Worm (Caenorhabditis elegans) whole organism, young adult: Measurements from ENCODE around the gene mcm-2.

Experiments used
- B0035.1 ChIP-seq: sonication (generic microtip); optimal IDR thresholded peaks from 2 replicates; lab custom pipeline; 2016; ENCODE audit warnings: missing genetic modification characterization, mild to moderate bottlenecking, missing compliant biosample characterization, missing genotype, missing genetic modification reagents
- D2030.7 ChIP-seq: fragments of 200-800 bp; sonication (Bioruptor generic); IDR thresholded peaks from 2 replicates; pipeline ENCODE4 v1.3.6; 2022; ENCODE audit warnings: missing genetic modification reagents, missing genetic modification characterization, missing compliant biosample characterization
- F10E7.11 ChIP-seq: sonication (generic microtip); optimal IDR thresholded peaks from 2 replicates; lab custom pipeline; 2017; ENCODE audit warnings: mild to moderate bottlenecking, missing genetic modification characterization, moderate library complexity, missing compliant biosample characterization
- F23B12.7 ChIP-seq: sonication (generic microtip); optimal IDR thresholded peaks from 2 replicates; lab custom pipeline; 2017; ENCODE audit warnings: missing genetic modification characterization, mild to moderate bottlenecking, missing compliant biosample characterization, antibody characterized with exemption, moderate library complexity; ENCODE audit not compliant: insufficient read depth
- F49E8.2 ChIP-seq: sonication (generic microtip); optimal IDR thresholded peaks from 3 replicates; lab custom pipeline; 2017; ENCODE audit warnings: missing genetic modification characterization, mild to moderate bottlenecking, missing compliant biosample characterization, antibody characterized with exemption, moderate library complexity; ENCODE audit not compliant: insufficient read depth
- F55B11.4 ChIP-seq: sonication (generic microtip); optimal IDR thresholded peaks from 2 replicates; lab custom pipeline; 2016; ENCODE audit warnings: missing compliant biosample characterization, missing genetic modification characterization, borderline replicate concordance; ENCODE audit not compliant: insufficient read depth
- K11D2.4 ChIP-seq: fragments of 200-800 bp; sonication (Bioruptor generic); IDR thresholded peaks from 2 replicates; pipeline ENCODE4 v1.3.6; 2022; ENCODE audit warnings: missing genetic modification reagents, missing genetic modification characterization, missing compliant biosample characterization
- T26A5.8 ChIP-seq: sonication (generic microtip); optimal IDR thresholded peaks from 2 replicates; lab custom pipeline; 2016; ENCODE audit warnings: missing genetic modification characterization, missing compliant biosample characterization
- Y67H2A.10 ChIP-seq: fragments of 200-800 bp; sonication (Bioruptor generic); conservative IDR thresholded peaks from 2 replicates; pipeline ENCODE4 v1.3.6; 2022; ENCODE audit warnings: missing genetic modification reagents, missing genetic modification characterization, missing compliant biosample characterization
- Y95B8A.8 ChIP-seq: fragments of 200-800 bp; sonication (Bioruptor generic); IDR thresholded peaks from 2 replicates; pipeline ENCODE4 v1.3.6; 2022; ENCODE audit warnings: missing genetic modification reagents, missing genetic modification characterization, missing compliant biosample characterization
- ZK185.1 ChIP-seq: sonication (generic microtip); optimal IDR thresholded peaks from 2 replicates; lab custom pipeline; 2016; ENCODE audit warnings: mild to moderate bottlenecking, missing genetic modification characterization, missing compliant biosample characterization; ENCODE audit not compliant: poor library complexity, severe bottlenecking
- akir-1 ChIP-seq: fragments of 200-800 bp; sonication (Bioruptor generic); optimal IDR thresholded peaks from 2 replicates; lab custom pipeline; 2018; ENCODE audit warnings: mild to moderate bottlenecking, missing genetic modification characterization, moderate library complexity, missing compliant biosample characterization
- aptf-2 ChIP-seq: fragments of 200-800 bp; sonication (Bioruptor generic); conservative IDR thresholded peaks from 2 replicates; pipeline ENCODE4 v1.3.6; 2022; ENCODE audit warnings: missing genetic modification reagents, missing genetic modification characterization, missing compliant biosample characterization
- aptf-3 ChIP-seq: fragments of 200-800 bp; sonication (Bioruptor generic); IDR thresholded peaks from 2 replicates; pipeline ENCODE4 v1.3.6; 2022; ENCODE audit warnings: missing genetic modification characterization, missing compliant biosample characterization
- attf-3 ChIP-seq: fragments of 200-800 bp; sonication (Bioruptor generic); conservative IDR thresholded peaks from 2 replicates; pipeline ENCODE4 v1.3.6; 2022; ENCODE audit warnings: missing genetic modification reagents, missing genetic modification characterization, missing compliant biosample characterization
- ccch-3 ChIP-seq: fragments of 200-800 bp; sonication (Bioruptor generic); optimal IDR thresholded peaks from 2 replicates; lab custom pipeline; 2018; ENCODE audit warnings: mild to moderate bottlenecking, missing genetic modification characterization, missing compliant biosample characterization
- ceh-27 ChIP-seq: fragments of 200-800 bp; sonication (Bioruptor generic); optimal IDR thresholded peaks from 2 replicates; lab custom pipeline; 2018; ENCODE audit warnings: mild to moderate bottlenecking, missing genetic modification characterization, moderate library complexity, missing compliant biosample characterization
- ceh-79 ChIP-seq: sonication (generic microtip); optimal IDR thresholded peaks from 2 replicates; lab custom pipeline; 2017; ENCODE audit warnings: mild to moderate bottlenecking, missing genetic modification characterization, missing compliant biosample characterization
- ceh-91 ChIP-seq: fragments of 200-800 bp; sonication (Bioruptor generic); IDR thresholded peaks from 2 replicates; pipeline ENCODE4 v1.3.6; 2022; ENCODE audit warnings: missing genetic modification reagents, missing genetic modification characterization, missing compliant biosample characterization
- dox-1 ChIP-seq: fragments of 200-800 bp; sonication (Bioruptor generic); IDR thresholded peaks from 2 replicates; pipeline ENCODE4 v1.3.6; 2022; ENCODE audit warnings: missing genetic modification reagents, missing genetic modification characterization, missing compliant biosample characterization
- dpl-1 ChIP-seq: fragments of 150-350 bp; optimal IDR thresholded peaks from 2 replicates; lab custom pipeline; 2014; ENCODE audit warnings: missing biosample characterization, missing genetic modification reagents, missing genetic modification characterization
- egrh-3 ChIP-seq: fragments of 200-800 bp; sonication (Bioruptor generic); IDR thresholded peaks from 2 replicates; pipeline ENCODE4 v1.3.6; 2022; ENCODE audit warnings: missing genetic modification reagents, missing genetic modification characterization, missing compliant biosample characterization
- ekl-4 ChIP-seq: fragments of 200-800 bp; sonication (Bioruptor generic); IDR thresholded peaks from 2 replicates; pipeline ENCODE4 v1.3.6; 2022; ENCODE audit warnings: missing genetic modification reagents, missing genetic modification characterization, missing compliant biosample characterization
- ets-4 ChIP-seq: fragments of 200-800 bp; sonication (Bioruptor generic); optimal IDR thresholded peaks from 2 replicates; lab custom pipeline; 2018; ENCODE audit warnings: mild to moderate bottlenecking, missing genetic modification characterization, missing compliant biosample characterization
- hlh-12 ChIP-seq: sonication (generic microtip); optimal IDR thresholded peaks from 2 replicates; lab custom pipeline; 2016; ENCODE audit warnings: missing genetic modification characterization, missing compliant biosample characterization
- hmg-20 ChIP-seq: fragments of 200-800 bp; sonication (Bioruptor generic); IDR thresholded peaks from 2 replicates; pipeline ENCODE4 v1.3.6; 2022; ENCODE audit warnings: missing genetic modification reagents, missing genetic modification characterization, missing compliant biosample characterization
- hsf-1 ChIP-seq: fragments of 200-800 bp; sonication (Bioruptor generic); IDR thresholded peaks from 2 replicates; pipeline ENCODE4 v1.3.6; 2022; ENCODE audit warnings: missing genetic modification reagents, missing genetic modification characterization, missing compliant biosample characterization
- let-607 ChIP-seq, 2 experiments: fragments of 200-800 bp in 1 of 2; sonication (Bioruptor generic) in 1 of 2; sonication (generic microtip) in 1 of 2; optimal IDR thresholded peaks; 2 replicates each; lab custom pipeline; 2016 to 2018; ENCODE audit warnings: mild to moderate bottlenecking in 2 of 2, missing compliant biosample characterization in 2 of 2, missing genetic modification characterization in 2 of 2, moderate library complexity in 2 of 2, missing genotype in 1 of 2
- lin-35 ChIP-seq, 3 experiments: fragments of 150-350 bp in 2 of 3; sonication (generic microtip) in 1 of 3; optimal IDR thresholded peaks; 2 replicates each; lab custom pipeline; 2014 to 2018; ENCODE audit warnings: missing biosample characterization in 3 of 3, missing genetic modification characterization in 3 of 3, missing genetic modification reagents in 3 of 3
- lir-1 ChIP-seq: fragments of 200-800 bp; sonication (Bioruptor generic); conservative IDR thresholded peaks from 2 replicates; pipeline ENCODE4 v1.3.6; 2022; ENCODE audit warnings: missing genetic modification reagents, missing genetic modification characterization, missing compliant biosample characterization
- lsy-27 ChIP-seq: sonication (generic microtip); optimal IDR thresholded peaks from 2 replicates; lab custom pipeline; 2017; ENCODE audit warnings: missing genetic modification characterization, mild to moderate bottlenecking, missing compliant biosample characterization, antibody characterized with exemption, missing genotype, borderline replicate concordance; ENCODE audit not compliant: insufficient read depth
- madf-3 ChIP-seq: fragments of 200-800 bp; sonication (Bioruptor generic); IDR thresholded peaks from 2 replicates; pipeline ENCODE4 v1.3.6; 2022; ENCODE audit warnings: missing genetic modification reagents, missing genetic modification characterization, missing compliant biosample characterization
- madf-6 ChIP-seq: fragments of 200-800 bp; sonication (Bioruptor generic); IDR thresholded peaks from 2 replicates; pipeline ENCODE4 v1.3.6; 2022; ENCODE audit warnings: missing genetic modification reagents, missing genetic modification characterization, missing compliant biosample characterization
- mel-28 ChIP-seq: sonication (generic microtip); optimal IDR thresholded peaks from 2 replicates; lab custom pipeline; 2016; ENCODE audit warnings: borderline replicate concordance, mild to moderate bottlenecking, missing genetic modification characterization, missing compliant biosample characterization
- mxl-1 ChIP-seq: sonication (generic microtip); optimal IDR thresholded peaks from 2 replicates; lab custom pipeline; 2016; ENCODE audit warnings: missing genetic modification characterization, missing compliant biosample characterization
- nhr-120 ChIP-seq: fragments of 200-800 bp; sonication (Bioruptor generic); IDR thresholded peaks from 2 replicates; pipeline ENCODE4 v1.3.6; 2022; ENCODE audit warnings: missing genetic modification characterization, missing compliant biosample characterization
- nhr-179 ChIP-seq: sonication (generic microtip); optimal IDR thresholded peaks from 2 replicates; lab custom pipeline; 2016; ENCODE audit warnings: mild to moderate bottlenecking, missing genetic modification characterization, missing compliant biosample characterization
- nhr-80 ChIP-seq: sonication (generic microtip); optimal IDR thresholded peaks from 2 replicates; lab custom pipeline; 2016; ENCODE audit warnings: missing genetic modification characterization, missing compliant biosample characterization
- pbrm-1 ChIP-seq: fragments of 200-800 bp; sonication (Bioruptor generic); IDR thresholded peaks from 2 replicates; pipeline ENCODE4 v1.3.6; 2022; ENCODE audit warnings: missing genetic modification reagents, missing genetic modification characterization, missing compliant biosample characterization
- rec-8 ChIP-seq, 2 experiments: sonication (generic microtip); optimal IDR thresholded peaks; 2 replicates each; lab custom pipeline; 2016; ENCODE audit warnings: mild to moderate bottlenecking in 2 of 2, missing genetic modification characterization in 2 of 2, missing genetic modification reagents in 2 of 2, missing genotype in 2 of 2, missing biosample characterization in 1 of 2, missing compliant biosample characterization in 1 of 2, moderate library complexity in 1 of 2
- snpc-1.1 ChIP-seq: sonication (generic microtip); optimal IDR thresholded peaks from 2 replicates; lab custom pipeline; 2017; ENCODE audit warnings: missing genetic modification characterization, mild to moderate bottlenecking, missing compliant biosample characterization, antibody characterized with exemption, moderate library complexity, missing genotype, missing genetic modification reagents; ENCODE audit not compliant: insufficient read depth
- tlf-1 ChIP-seq: fragments of 200-800 bp; sonication (Bioruptor generic); optimal IDR thresholded peaks from 2 replicates; lab custom pipeline; 2018; ENCODE audit warnings: mild to moderate bottlenecking, missing genetic modification characterization, missing compliant biosample characterization
- unc-130 ChIP-seq: sonication (generic microtip); optimal IDR thresholded peaks from 2 replicates; lab custom pipeline; 2016; ENCODE audit warnings: missing genetic modification reagents, missing genetic modification characterization, missing compliant biosample characterization
- zim-3 ChIP-seq: sonication (generic microtip); optimal IDR thresholded peaks from 2 replicates; lab custom pipeline; 2017; ENCODE audit warnings: mild to moderate bottlenecking, missing genetic modification characterization, moderate library complexity, missing compliant biosample characterization
- ztf-25 ChIP-seq: fragments of 200-800 bp; sonication (Bioruptor generic); IDR thresholded peaks from 2 replicates; pipeline ENCODE4 v1.3.6; 2022; ENCODE audit warnings: missing genetic modification reagents, missing genetic modification characterization, missing compliant biosample characterization
- ztf-3 ChIP-seq: fragments of 200-800 bp; sonication (Bioruptor generic); optimal IDR thresholded peaks from 2 replicates; lab custom pipeline; 2018; ENCODE audit warnings: mild to moderate bottlenecking, missing genetic modification characterization, missing compliant biosample characterization

The mcm-2 gene

DNA sequence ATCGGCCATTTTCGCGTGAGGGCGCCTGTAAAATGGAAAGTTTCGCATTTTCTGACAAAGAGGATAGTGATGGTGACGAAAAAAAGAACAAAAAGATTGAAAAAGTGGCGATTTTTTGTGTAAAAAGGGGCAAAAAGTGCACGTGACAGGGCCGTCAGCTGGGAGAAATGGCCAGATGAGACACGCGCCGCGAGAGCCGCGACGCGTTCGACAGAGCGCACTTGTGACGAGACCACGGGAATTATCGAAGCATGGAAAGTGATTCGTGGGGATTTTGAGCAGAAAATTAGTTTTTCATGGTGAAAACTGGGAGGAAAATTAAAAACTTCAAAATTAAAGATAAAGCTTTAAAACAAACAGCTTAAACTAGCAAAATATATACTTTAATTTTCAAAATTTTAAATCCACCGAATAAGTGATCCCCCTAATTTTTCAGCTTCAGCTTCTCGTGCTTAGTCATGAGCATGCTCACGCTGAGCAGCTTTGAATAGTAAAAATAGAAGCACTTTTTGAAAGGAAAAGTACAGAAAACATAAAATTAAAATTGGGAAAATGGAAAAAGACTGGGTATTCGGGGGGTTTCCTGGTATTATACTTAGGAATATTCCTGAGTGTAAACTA, 38.8 kb downstream of the mcm-2 start, which contains the start of gene W03C9.5 (continued):
- TF ChIP-seq Y95B8A.8 (GFP tag; lab: Robert Waterston, UW) (peak; percentile 90), B0035.1 (peak; percentile 50), attf-3 (peak; percentile 81), nhr-179 (tag; lab: Kevin White, UChicago) (no peak), hlh-12 (tag; lab: Kevin White, UChicago) (no peak), snpc-1.1 (tag; lab: Kevin White, UChicago) (no peak), unc-130 (GFP tag; lab: Kevin White, UChicago) (peak; percentile 20), lin-35 (GFP tag; optimal IDR thresholded peaks at IDR 0.05; lab: Kevin White, UChicago) (peak in 2 of 3 experiments; percentile 19 to 76), F55B11.4 (tag; lab: Kevin White, UChicago) (no peak), tlf-1 (peak; percentile 76), ceh-79 (no peak), madf-3 (GFP tag; lab: Robert Waterston, UW) (peak; percentile 100), aptf-3 (GFP tag; lab: Robert Waterston, UW) (no peak), F49E8.2 (tag; lab: Kevin White, UChicago) (peak; percentile 63), nhr-80 (tag; lab: Kevin White, UChicago) (peak; percentile 94), D2030.7 (GFP tag; lab: Robert Waterston, UW) (peak; percentile 79), aptf-2 (peak; percentile 79), nhr-120 (GFP tag; lab: Robert Waterston, UW) (no peak), F10E7.11 (tag; lab: Kevin White, UChicago) (no peak), lir-1 (peak; percentile 91), T26A5.8 (tag; lab: Kevin White, UChicago) (no peak), ceh-91 (GFP tag; lab: Robert Waterston, UW) (peak; percentile 80), Y67H2A.10 (GFP tag; lab: Robert Waterston, UW) (peak; percentile 93), akir-1 (GFP tag; lab: Kevin White, UChicago) (peak; percentile 14), lsy-27 (tag; lab: Kevin White, UChicago) (no peak), hmg-20 (GFP tag; lab: Robert Waterston, UW) (no peak), rec-8 (tag; optimal IDR thresholded peaks at IDR 0.05; lab: Kevin White, UChicago) (peak in 1 of 2 experiments; percentile 32), let-607 (tag; optimal IDR thresholded peaks at IDR 0.05; lab: Kevin White, UChicago) (peak; percentile 57 to 75), ccch-3 (no peak), ets-4 (no peak), zim-3 (peak; percentile 70), ztf-25 (GFP tag; lab: Robert Waterston, UW) (peak; percentile 82; the same call in 1 of the 2 replicates), K11D2.4 (GFP tag; lab: Robert Waterston, UW) (peak; percentile 92), F23B12.7 (tag; lab: Kevin White, UChicago) (peak; percentile 94), mxl-1 (tag; lab: Kevin White, UChicago) (no peak), egrh-3 (GFP tag; lab: Robert Waterston, UW) (peak; percentile 76), madf-6 (GFP tag; lab: Robert Waterston, UW) (peak; percentile 51; the same call in 1 of the 2 replicates), dox-1 (peak; percentile 93), mel-28 (tag; lab: Kevin White, UChicago) (no peak), ztf-3 (GFP tag; lab: Kevin White, UChicago) (peak; percentile 39), ekl-4 (GFP tag; lab: Robert Waterston, UW) (peak; percentile 92), ZK185.1 (tag; lab: Kevin White, UChicago) (peak; percentile 71), hsf-1 (GFP tag; lab: Robert Waterston, UW) (0 out of 2 replicates have a peak, but pooled peaks have one; percentile 46), dpl-1 (GFP tag; lab: Kevin White, UChicago) (peak; percentile 25), pbrm-1 (GFP tag; lab: Robert Waterston, UW) (peak; percentile 92), ceh-27 (GFP tag; lab: Kevin White, UChicago) (peak; percentile 96)
